Worm (Caenorhabditis elegans) whole organism, L3 larva: ENCODE results near the gene C29F5.8.

Experiments
- R02D3.7 ChIP-seq: fragments of 150-350 bp; optimal IDR thresholded peaks from 2 replicates; lab custom pipeline; 2014; ENCODE audit warnings: missing biosample characterization, missing genetic modification characterization
- ZK546.5 ChIP-seq: sonication (generic microtip); optimal IDR thresholded peaks from 2 replicates; lab custom pipeline; 2017; ENCODE audit warnings: missing biosample characterization, missing genetic modification characterization
- aly-2 ChIP-seq: fragments of 150-350 bp; optimal IDR thresholded peaks from 2 replicates; lab custom pipeline; 2014; ENCODE audit warnings: missing biosample characterization, missing genetic modification characterization
- ama-1 ChIP-seq: fragments of 150-350 bp; optimal IDR thresholded peaks from 2 replicates; lab custom pipeline; 2018
- ceh-16 ChIP-seq: sonication (generic microtip); optimal IDR thresholded peaks from 2 replicates; lab custom pipeline; 2017; ENCODE audit warnings: missing biosample characterization, missing genetic modification characterization
- ceh-28 ChIP-seq: fragments of 150-350 bp; optimal IDR thresholded peaks from 2 replicates; lab custom pipeline; 2014; ENCODE audit warnings: missing biosample characterization, missing genetic modification reagents, missing genetic modification characterization
- ceh-82 ChIP-seq: fragments of 150-350 bp; optimal IDR thresholded peaks from 2 replicates; lab custom pipeline; 2014; ENCODE audit warnings: missing biosample characterization, missing genetic modification characterization
- ceh-9 ChIP-seq: sonication (generic microtip); optimal IDR thresholded peaks from 2 replicates; lab custom pipeline; 2018; ENCODE audit warnings: missing biosample characterization, missing genetic modification characterization
- daf-12 ChIP-seq: fragments of 150-350 bp; optimal IDR thresholded peaks from 2 replicates; lab custom pipeline; 2014; ENCODE audit warnings: missing biosample characterization, missing genetic modification reagents, missing genetic modification characterization
- egl-27 ChIP-seq: sonication (generic microtip); optimal IDR thresholded peaks from 4 replicates; lab custom pipeline; 2017; ENCODE audit warnings: missing biosample characterization, missing genetic modification reagents, missing genetic modification characterization
- egl-5 ChIP-seq: fragments of 150-350 bp; optimal IDR thresholded peaks from 2 replicates; lab custom pipeline; 2017; ENCODE audit warnings: missing biosample characterization, missing genetic modification reagents, missing genetic modification characterization, inconsistent platforms
- elt-1 ChIP-seq: fragments of 150-350 bp; optimal IDR thresholded peaks from 2 replicates; lab custom pipeline; 2014; ENCODE audit warnings: missing biosample characterization, missing genetic modification characterization
- elt-2 ChIP-seq: sonication (generic microtip); optimal IDR thresholded peaks from 2 replicates; lab custom pipeline; 2016; ENCODE audit warnings: missing genetic modification reagents, mild to moderate bottlenecking, missing genetic modification characterization, missing compliant biosample characterization
- elt-3 ChIP-seq, 3 experiments: fragments of 150-350 bp in 1 of 3; sonication (generic microtip) in 2 of 3; optimal IDR thresholded peaks; 2 replicates in 2 of 3; 4 replicates in 1 of 3; lab custom pipeline; 2014 to 2017; ENCODE audit warnings: missing biosample characterization in 3 of 3, missing genetic modification characterization in 3 of 3
- eor-1 ChIP-seq, 2 experiments: fragments of 150-350 bp; optimal IDR thresholded peaks; 2 replicates each; lab custom pipeline; 2014 to 2018; ENCODE audit warnings: missing biosample characterization in 2 of 2, missing genetic modification characterization in 2 of 2
- fkh-10 ChIP-seq: sonication (generic microtip); optimal IDR thresholded peaks from 2 replicates; lab custom pipeline; 2017; ENCODE audit warnings: missing biosample characterization, missing genetic modification reagents, missing genetic modification characterization
- fkh-2 ChIP-seq: fragments of 150-350 bp; optimal IDR thresholded peaks from 2 replicates; lab custom pipeline; 2014; ENCODE audit warnings: missing biosample characterization, missing genetic modification reagents, missing genetic modification characterization
- fos-1 ChIP-seq: fragments of 150-350 bp; optimal IDR thresholded peaks from 2 replicates; lab custom pipeline; 2014; ENCODE audit warnings: missing biosample characterization, missing genetic modification characterization
- hmg-11 ChIP-seq: sonication (generic microtip); optimal IDR thresholded peaks from 2 replicates; lab custom pipeline; 2016; ENCODE audit warnings: missing genetic modification characterization, missing compliant biosample characterization
- jun-1 ChIP-seq: fragments of 150-350 bp; optimal IDR thresholded peaks from 2 replicates; lab custom pipeline; 2014; ENCODE audit warnings: missing biosample characterization, missing genetic modification reagents, missing genetic modification characterization
- lin-15B ChIP-seq: fragments of 150-350 bp; optimal IDR thresholded peaks from 2 replicates; lab custom pipeline; 2014; ENCODE audit warnings: missing biosample characterization, missing genetic modification characterization
- lin-39 ChIP-seq: fragments of 150-350 bp; optimal IDR thresholded peaks from 2 replicates; lab custom pipeline; 2018; ENCODE audit warnings: missing biosample characterization, missing genetic modification reagents, missing genetic modification characterization
- lsy-12 ChIP-seq: sonication (generic microtip); optimal IDR thresholded peaks from 2 replicates; lab custom pipeline; 2016; ENCODE audit warnings: mild to moderate bottlenecking, missing genetic modification characterization, missing compliant biosample characterization
- mdl-1 ChIP-seq: fragments of 150-350 bp; optimal IDR thresholded peaks from 2 replicates; lab custom pipeline; 2014; ENCODE audit warnings: missing biosample characterization, missing genetic modification characterization
- mml-1 ChIP-seq: fragments of 150-350 bp; sonication (generic microtip); optimal IDR thresholded peaks from 3 replicates; lab custom pipeline; 2014; ENCODE audit warnings: missing biosample characterization, missing genetic modification characterization
- nfya-1 ChIP-seq: sonication (generic microtip); optimal IDR thresholded peaks from 2 replicates; lab custom pipeline; 2017; ENCODE audit warnings: missing genetic modification characterization, mild to moderate bottlenecking, missing compliant biosample characterization, antibody characterized with exemption, moderate library complexity; ENCODE audit not compliant: insufficient read depth
- nhr-11 ChIP-seq: fragments of 150-350 bp; optimal IDR thresholded peaks from 2 replicates; lab custom pipeline; 2014; ENCODE audit warnings: missing biosample characterization, missing genetic modification characterization
- nhr-12 ChIP-seq: fragments of 150-350 bp; optimal IDR thresholded peaks from 2 replicates; lab custom pipeline; 2014; ENCODE audit warnings: missing biosample characterization, missing genetic modification characterization
- nhr-23 ChIP-seq: fragments of 150-350 bp; optimal IDR thresholded peaks from 2 replicates; lab custom pipeline; 2014; ENCODE audit warnings: missing biosample characterization, missing genetic modification reagents, missing genetic modification characterization
- nhr-237 ChIP-seq: fragments of 150-350 bp; optimal IDR thresholded peaks from 2 replicates; lab custom pipeline; 2014; ENCODE audit warnings: missing biosample characterization, missing genetic modification characterization
- nhr-25 ChIP-seq: sonication (generic microtip); optimal IDR thresholded peaks from 2 replicates; lab custom pipeline; 2017; ENCODE audit warnings: missing biosample characterization, missing genetic modification characterization
- nhr-28 ChIP-seq: fragments of 150-350 bp; optimal IDR thresholded peaks from 2 replicates; lab custom pipeline; 2014; ENCODE audit warnings: missing biosample characterization, missing genetic modification characterization
- nhr-43 ChIP-seq: sonication (generic microtip); optimal IDR thresholded peaks from 2 replicates; lab custom pipeline; 2016; ENCODE audit warnings: mild to moderate bottlenecking, missing genetic modification characterization, missing compliant biosample characterization; ENCODE audit not compliant: poor library complexity, severe bottlenecking
- nhr-67 ChIP-seq: fragments of 150-350 bp; optimal IDR thresholded peaks from 2 replicates; lab custom pipeline; 2014; ENCODE audit warnings: missing biosample characterization, missing genetic modification characterization
- nhr-76 ChIP-seq: fragments of 150-350 bp; sonication (generic microtip); optimal IDR thresholded peaks from 5 replicates; lab custom pipeline; 2014; ENCODE audit warnings: missing biosample characterization, missing genetic modification characterization
- nhr-77 ChIP-seq: fragments of 150-350 bp; optimal IDR thresholded peaks from 2 replicates; lab custom pipeline; 2014; ENCODE audit warnings: missing biosample characterization, missing genetic modification characterization
- pha-4 ChIP-seq: fragments of 150-350 bp; optimal IDR thresholded peaks from 2 replicates; lab custom pipeline; 2014; ENCODE audit warnings: missing biosample characterization, missing genetic modification reagents, missing genetic modification characterization
- pqm-1 ChIP-seq: fragments of 150-350 bp; optimal IDR thresholded peaks from 2 replicates; lab custom pipeline; 2017; ENCODE audit warnings: missing biosample characterization, missing genetic modification characterization, inconsistent platforms
- sea-2 ChIP-seq: fragments of 150-350 bp; sonication (generic microtip); optimal IDR thresholded peaks from 4 replicates; lab custom pipeline; 2014; ENCODE audit warnings: missing biosample characterization, missing genetic modification reagents, missing genetic modification characterization
- skn-1 ChIP-seq: fragments of 150-350 bp; optimal IDR thresholded peaks from 2 replicates; lab custom pipeline; 2014; ENCODE audit warnings: missing biosample characterization, missing genetic modification characterization
- snpc-4 ChIP-seq: fragments of 150-350 bp; optimal IDR thresholded peaks from 2 replicates; lab custom pipeline; 2014; ENCODE audit warnings: missing biosample characterization, missing genetic modification characterization
- tbx-2 ChIP-seq: sonication (generic microtip); optimal IDR thresholded peaks from 2 replicates; lab custom pipeline; 2016; ENCODE audit warnings: mild to moderate bottlenecking, missing genetic modification characterization, missing compliant biosample characterization
- unc-39 ChIP-seq: sonication (generic microtip); optimal IDR thresholded peaks from 4 replicates; lab custom pipeline; 2017; ENCODE audit warnings: missing biosample characterization, missing genetic modification characterization
- unc-62 ChIP-seq: fragments of 150-350 bp; sonication (generic microtip); optimal IDR thresholded peaks from 4 replicates; lab custom pipeline; 2014; ENCODE audit warnings: missing biosample characterization, missing genetic modification reagents, missing genetic modification characterization
- zag-1 ChIP-seq: fragments of 150-350 bp; optimal IDR thresholded peaks from 2 replicates; lab custom pipeline; 2014; ENCODE audit warnings: missing biosample characterization, missing genetic modification characterization
- ztf-11 ChIP-seq: fragments of 150-350 bp; optimal IDR thresholded peaks from 2 replicates; lab custom pipeline; 2014; ENCODE audit warnings: missing biosample characterization, missing genetic modification characterization
- ztf-4 ChIP-seq: fragments of 150-350 bp; optimal IDR thresholded peaks from 2 replicates; lab custom pipeline; 2014; ENCODE audit warnings: missing biosample characterization, missing genetic modification characterization

Gene C29F5.8

ce11 chrII:6347341-6348118 lies 41.3 kb downstream of the C29F5.8 start, which contains the start of gene lgg-1:
lgg-1 (minus strand) TSS chrII:6347719.
- no peak for TF ChIP-seq ceh-16 (tag; lab: Kevin White, UChicago)
- peak; percentile 70 for TF ChIP-seq jun-1 (tag; lab: Kevin White, UChicago)
- peak; percentile 83 for TF ChIP-seq nhr-25 (tag; lab: Kevin White, UChicago)
- no peak for TF ChIP-seq nhr-12 (tag; lab: Kevin White, UChicago)
- no peak for TF ChIP-seq nhr-77
- peak; percentile 71 for TF ChIP-seq pha-4 (tag; lab: Kevin White, UChicago)
- TF ChIP-seq nhr-23 (tag; lab: Kevin White, UChicago): peak; percentile 9
- TF ChIP-seq elt-1: no peak
- no peak for TF ChIP-seq tbx-2
- no peak for TF ChIP-seq pqm-1 (tag; lab: Kevin White, UChicago)
- no peak for TF ChIP-seq elt-2 (tag; lab: Kevin White, UChicago)
- no peak for TF ChIP-seq ceh-82 (tag; lab: Kevin White, UChicago)
- no peak for TF ChIP-seq R02D3.7
- peak; percentile 74 for TF ChIP-seq ceh-28 (tag; lab: Kevin White, UChicago)
- no peak for TF ChIP-seq sea-2 (GFP tag; lab: Kevin White, UChicago)
- TF ChIP-seq fkh-10 (GFP tag; lab: Kevin White, UChicago): no peak
- TF ChIP-seq nhr-237 (tag; lab: Kevin White, UChicago): no peak
- TF ChIP-seq nhr-43 (tag; lab: Kevin White, UChicago): peak; percentile 63
- no peak for TF ChIP-seq nhr-76 (tag; lab: Kevin White, UChicago)
- TF ChIP-seq zag-1 (tag; lab: Kevin White, UChicago): no peak
- no peak for TF ChIP-seq hmg-11 (tag; lab: Kevin White, UChicago)
- no peak for TF ChIP-seq unc-39
- TF ChIP-seq ama-1: peak; percentile 98
- TF ChIP-seq daf-12 (tag; lab: Kevin White, UChicago): no peak
- no peak for TF ChIP-seq ztf-4 (tag; lab: Kevin White, UChicago)
- no peak for TF ChIP-seq ztf-11 (tag; lab: Kevin White, UChicago)
- peak; percentile 73 for TF ChIP-seq nfya-1
- TF ChIP-seq egl-27 (tag; lab: Kevin White, UChicago): no peak
- TF ChIP-seq egl-5 (tag; lab: Kevin White, UChicago): peak; percentile 29
- TF ChIP-seq eor-1 (tag; optimal IDR thresholded peaks at IDR 0.05; lab: Kevin White, UChicago): no peak
- TF ChIP-seq unc-62: no peak
- TF ChIP-seq aly-2: no peak
- TF ChIP-seq fkh-2 (tag; lab: Kevin White, UChicago): no peak
- TF ChIP-seq fos-1 (tag; lab: Kevin White, UChicago): no peak
- no peak for TF ChIP-seq elt-3 (tag; optimal IDR thresholded peaks at IDR 0.05; lab: Kevin White, UChicago)
- no peak for TF ChIP-seq ceh-9
- TF ChIP-seq snpc-4 (tag; lab: Kevin White, UChicago): peak; percentile 4
- TF ChIP-seq nhr-28: no peak
- TF ChIP-seq lin-39 (tag; lab: Kevin White, UChicago): peak; percentile 40
- no peak for TF ChIP-seq nhr-67 (tag; lab: Kevin White, UChicago)
- no peak for TF ChIP-seq nhr-11 (tag; lab: Kevin White, UChicago)
- TF ChIP-seq lsy-12 (tag; lab: Kevin White, UChicago): peak; percentile 60
- no peak for TF ChIP-seq mml-1 (tag; lab: Kevin White, UChicago)
- peak; percentile 30 for TF ChIP-seq lin-15B
- no peak for TF ChIP-seq skn-1 (tag; lab: Kevin White, UChicago)
- no peak for TF ChIP-seq ZK546.5
- TF ChIP-seq mdl-1: peak; percentile 10
